Worm (Caenorhabditis elegans): ENCODE data around the gene clc-7.

ce11 chrX:5105703-5106102 is 37.8 kb downstream of the clc-7 start:
- TF ChIP-seq klf-2 (GFP tag; conservative IDR thresholded peaks at IDR 0.05) = no peak
- TF ChIP-seq ztf-29 (GFP tag; IDR thresholded peaks at IDR 0.05) = no peak
- no peak for TF ChIP-seq flt-1 (GFP tag; IDR thresholded peaks at IDR 0.05)
- TF ChIP-seq med-1 (GFP tag; optimal IDR thresholded peaks at IDR 0.05; ENCODE audit: insufficient read depth) = no peak
- TF ChIP-seq cog-1 (tag; optimal IDR thresholded peaks at IDR 0.05) = no peak
- no peak for TF ChIP-seq ref-1 (GFP tag; conservative IDR thresholded peaks at IDR 0.05)
- no peak for TF ChIP-seq tab-1 (GFP tag; IDR thresholded peaks at IDR 0.05)
- TF ChIP-seq ztf-23 (GFP tag; IDR thresholded peaks at IDR 0.05) = no peak

All from whole organism, midembryonic.